Worm (Caenorhabditis elegans): ENCODE results near the gene sra-12.

The sra-12 gene

ce11 chrII:10887097-10887496, 17.2 kb downstream of the sra-12 start (continued):
- TF ChIP-seq nhr-19 (GFP tag; conservative IDR thresholded peaks at IDR 0.05) = no peak
- no peak for TF ChIP-seq hlh-4 (tag; optimal IDR thresholded peaks at IDR 0.05)
- TF ChIP-seq aha-1 (tag; optimal IDR thresholded peaks at IDR 0.05) = no peak
- TF ChIP-seq fkh-10 (GFP tag; optimal IDR thresholded peaks at IDR 0.05) = no peak
- no peak for TF ChIP-seq egl-27 (tag; optimal IDR thresholded peaks at IDR 0.05)
- TF ChIP-seq nhr-85 (tag) = peak; percentile 83
- TF ChIP-seq elt-2 (tag; optimal IDR thresholded peaks at IDR 0.05) = no peak
- TF ChIP-seq hpl-2 (GFP tag; optimal IDR thresholded peaks at IDR 0.05) = no peak
- no peak for TF ChIP-seq nhr-90 (tag; optimal IDR thresholded peaks at IDR 0.05; ENCODE audit: poor library complexity)

ce11 chrII:10885868-10886514, 18.3 kb downstream of the sra-12 start, which contains the start of gene F44F4.3:
F44F4.3 (minus strand) TSS chrII:10885918.
- TF ChIP-seq unc-62 (GFP tag; optimal IDR thresholded peaks at IDR 0.05) (no peak), mef-2 (tag; optimal IDR thresholded peaks at IDR 0.05) (no peak), nhr-237 (tag; optimal IDR thresholded peaks at IDR 0.05) (no peak), nhr-11 (tag; optimal IDR thresholded peaks at IDR 0.05) (no peak), tlp-1 (tag; optimal IDR thresholded peaks at IDR 0.05) (no peak), blmp-1 (tag; optimal IDR thresholded peaks at IDR 0.05) (peak; percentile 12), fkh-8 (tag; optimal IDR thresholded peaks at IDR 0.05) (no peak), dpl-1 (GFP tag; optimal IDR thresholded peaks at IDR 0.05) (no peak), Y116A8C.19 (tag; optimal IDR thresholded peaks at IDR 0.05; ENCODE audit: borderline replicate concordance) (no peak), sup-37 (GFP tag; optimal IDR thresholded peaks at IDR 0.05) (no peak), nhr-85 (tag) (peak; percentile 53), xbp-1 (tag; optimal IDR thresholded peaks at IDR 0.05) (no peak), dsc-1 (tag; optimal IDR thresholded peaks at IDR 0.05) (no peak)

DNA sequence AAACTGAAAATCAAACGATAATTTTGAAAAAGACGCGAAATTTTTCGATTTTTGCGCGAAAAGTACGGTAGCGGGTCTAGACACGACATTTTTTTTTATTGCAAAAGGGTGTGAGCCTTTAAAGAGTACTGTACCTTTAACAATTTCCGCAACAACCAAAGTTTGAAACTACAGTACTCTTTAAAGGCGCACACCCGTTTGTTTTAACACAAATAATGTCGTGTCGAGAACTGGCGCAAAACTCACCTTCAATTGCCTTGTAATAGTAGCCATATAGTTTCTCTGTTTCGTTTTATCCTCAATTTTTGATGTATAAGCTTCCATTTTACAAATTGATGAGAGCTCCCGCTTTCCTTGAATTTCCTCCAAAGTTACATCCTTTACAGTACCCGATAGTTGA, 19.0 kb downstream of the sra-12 start:
- TF ChIP-seq blmp-1 (tag; optimal IDR thresholded peaks at IDR 0.05) = no peak

- TF ChIP-seq sptf-1 (tag; optimal IDR thresholded peaks at IDR 0.05) = no peak
- no peak for TF ChIP-seq rnt-1 (tag; optimal IDR thresholded peaks at IDR 0.05)
- TF ChIP-seq ceh-90 (tag; optimal IDR thresholded peaks at IDR 0.05) = no peak
- no peak for TF ChIP-seq efl-3 (GFP tag; optimal IDR thresholded peaks at IDR 0.05)
- TF ChIP-seq nhr-84 (tag; optimal IDR thresholded peaks at IDR 0.05) = no peak
- TF ChIP-seq swsn-7 (tag; optimal IDR thresholded peaks at IDR 0.05) = no peak
- TF ChIP-seq lsy-2 (tag; optimal IDR thresholded peaks at IDR 0.05) = no peak
- no peak for TF ChIP-seq fkh-10 (GFP tag; optimal IDR thresholded peaks at IDR 0.05)
Observed at ce11 chrII:10884396-10884795, 19.9 kb downstream of the sra-12 start, which contains the start of gene egg-3. egg-3 (minus strand) TSS chrII:10884441.

ce11 chrII:10880625-10881024, 23.7 kb downstream of the sra-12 start, which contains the start of gene lurp-1:
lurp-1 (plus strand) TSS chrII:10880925.
- peak; percentile 69 for TF ChIP-seq dsc-1 (tag; optimal IDR thresholded peaks at IDR 0.05)
- TF ChIP-seq lin-35 (GFP tag; optimal IDR thresholded peaks at IDR 0.05) = no peak
- TF ChIP-seq jun-1 (tag; optimal IDR thresholded peaks at IDR 0.05) = no peak

ce11 chrII:10873631-10874030, 30.6 kb downstream of the sra-12 start, which contains the start of gene orc-2:
orc-2 (plus strand) TSS chrII:10873931.
- TF ChIP-seq nhr-85 (tag) (no peak), egl-13 (tag; optimal IDR thresholded peaks at IDR 0.05) (no peak), ama-1 (optimal IDR thresholded peaks at IDR 0.05) (no peak), pqm-1 (tag; optimal IDR thresholded peaks at IDR 0.05) (no peak), pax-3 (tag; optimal IDR thresholded peaks at IDR 0.05) (no peak), sox-4 (tag; optimal IDR thresholded peaks at IDR 0.05) (no peak), aha-1 (tag; optimal IDR thresholded peaks at IDR 0.05) (no peak), isw-1 (GFP tag; IDR thresholded peaks at IDR 0.05) (no peak), lin-15B (tag; optimal IDR thresholded peaks at IDR 0.05) (no peak), nhr-77 (tag; optimal IDR thresholded peaks at IDR 0.05) (no peak), unc-62 (GFP tag; optimal IDR thresholded peaks at IDR 0.05) (no peak), jun-1 (tag; optimal IDR thresholded peaks at IDR 0.05) (no peak), nhr-71 (tag; optimal IDR thresholded peaks at IDR 0.05) (no peak), hpl-2 (GFP tag; optimal IDR thresholded peaks at IDR 0.05) (no peak), nhr-84 (tag; optimal IDR thresholded peaks at IDR 0.05) (no peak), lin-35 (GFP tag; optimal IDR thresholded peaks at IDR 0.05) (no peak)

Measured in whole organism, L1 larva.